Worm (Caenorhabditis elegans): Measurements from ENCODE around the gene F42F12.14.

The F42F12.14 gene

ce11 chrX:12393786-12394308 is 45.4 kb downstream of the F42F12.14 start, which contains the start of gene F17E5.2:
Gene F17E5.2 (plus strand): TSS chrX:12394258.
- peak; percentile 32 for TF ChIP-seq aly-1 (tag; optimal IDR thresholded peaks at IDR 0.05)
- TF ChIP-seq tbx-11 (GFP tag; IDR thresholded peaks at IDR 0.05), result 0 out of 2 replicates have a peak, but pooled peaks have one; percentile 18
- no peak for TF ChIP-seq ets-7 (tag; optimal IDR thresholded peaks at IDR 0.05)
- TF ChIP-seq B0310.2 (tag; optimal IDR thresholded peaks at IDR 0.05), result no peak
- no peak for TF ChIP-seq tra-4 (tag; optimal IDR thresholded peaks at IDR 0.05)
- no peak for TF ChIP-seq ceh-13 (GFP tag; optimal IDR thresholded peaks at IDR 0.05)
- no peak for TF ChIP-seq scrt-1 (GFP tag; IDR thresholded peaks at IDR 0.05)
- TF ChIP-seq F13C5.2 (tag; optimal IDR thresholded peaks at IDR 0.05), result peak; percentile 18
- no peak for TF ChIP-seq ama-1 (optimal IDR thresholded peaks at IDR 0.05)
- TF ChIP-seq hmg-4 (GFP tag; optimal IDR thresholded peaks at IDR 0.05), result no peak
- peak; percentile 15; the same call in 1 of the 2 replicates for TF ChIP-seq flt-1 (GFP tag; IDR thresholded peaks at IDR 0.05)
- TF ChIP-seq tbx-37 (GFP tag; conservative IDR thresholded peaks at IDR 0.05), result no peak
- TF ChIP-seq sea-1 (GFP tag; conservative IDR thresholded peaks at IDR 0.05), result no peak

Data from whole organism, early embryonic.